Worm (Caenorhabditis elegans) whole organism, young adult: ENCODE measurements around the gene srg-3.

Experiments used
- B0019.2 ChIP-seq: fragments of 200-800 bp; sonication (Bioruptor generic); conservative IDR thresholded peaks from 2 replicates; pipeline ENCODE4 v1.3.6; 2022; ENCODE audit warnings: missing genetic modification reagents, missing genetic modification characterization, missing compliant biosample characterization
- B0035.1 ChIP-seq: sonication (generic microtip); optimal IDR thresholded peaks from 2 replicates; lab custom pipeline; 2016; ENCODE audit warnings: missing genetic modification characterization, mild to moderate bottlenecking, missing compliant biosample characterization, missing genotype, missing genetic modification reagents
- F22D6.2 ChIP-seq: sonication (generic microtip); optimal IDR thresholded peaks from 2 replicates; lab custom pipeline; 2016; ENCODE audit warnings: mild to moderate bottlenecking, missing genetic modification characterization, missing compliant biosample characterization
- F39B2.1 ChIP-seq: fragments of 200-800 bp; sonication (Bioruptor generic); IDR thresholded peaks from 2 replicates; pipeline ENCODE4 v1.3.6; 2022; ENCODE audit warnings: missing genetic modification reagents, missing genetic modification characterization, missing compliant biosample characterization
- T26A5.8 ChIP-seq: sonication (generic microtip); optimal IDR thresholded peaks from 2 replicates; lab custom pipeline; 2016; ENCODE audit warnings: missing genetic modification characterization, missing compliant biosample characterization
- Y53F4B.3 ChIP-seq: fragments of 200-800 bp; sonication (Bioruptor generic); IDR thresholded peaks from 2 replicates; pipeline ENCODE4 v1.3.6; 2022; ENCODE audit warnings: missing genetic modification reagents, missing genetic modification characterization, missing compliant biosample characterization
- Y53G8AR.9 ChIP-seq: fragments of 200-800 bp; sonication (Bioruptor generic); conservative IDR thresholded peaks from 2 replicates; pipeline ENCODE4 v1.3.6; 2022; ENCODE audit warnings: missing genetic modification reagents, missing genetic modification characterization, missing compliant biosample characterization
- ZK185.1 ChIP-seq: sonication (generic microtip); optimal IDR thresholded peaks from 2 replicates; lab custom pipeline; 2016; ENCODE audit warnings: mild to moderate bottlenecking, missing genetic modification characterization, missing compliant biosample characterization; ENCODE audit not compliant: poor library complexity, severe bottlenecking
- aptf-3 ChIP-seq: fragments of 200-800 bp; sonication (Bioruptor generic); IDR thresholded peaks from 2 replicates; pipeline ENCODE4 v1.3.6; 2022; ENCODE audit warnings: missing genetic modification characterization, missing compliant biosample characterization
- atf-7 ChIP-seq: sonication (generic microtip); optimal IDR thresholded peaks from 2 replicates; lab custom pipeline; 2017; ENCODE audit warnings: mild to moderate bottlenecking, missing genetic modification characterization, missing compliant biosample characterization
- athp-1 ChIP-seq: sonication (generic microtip); optimal IDR thresholded peaks from 2 replicates; lab custom pipeline; 2017; ENCODE audit warnings: mild to moderate bottlenecking, missing genetic modification characterization, missing compliant biosample characterization
- attf-6 ChIP-seq: fragments of 200-800 bp; sonication (Bioruptor generic); IDR thresholded peaks from 2 replicates; pipeline ENCODE4 v1.3.6; 2022; ENCODE audit warnings: missing genetic modification reagents, missing genetic modification characterization, missing compliant biosample characterization
- bed-1 ChIP-seq: fragments of 200-800 bp; sonication (Bioruptor generic); IDR thresholded peaks from 2 replicates; pipeline ENCODE4 v1.3.6; 2022; ENCODE audit warnings: missing genetic modification reagents, missing genetic modification characterization, missing compliant biosample characterization
- ccch-3 ChIP-seq: fragments of 200-800 bp; sonication (Bioruptor generic); optimal IDR thresholded peaks from 2 replicates; lab custom pipeline; 2018; ENCODE audit warnings: mild to moderate bottlenecking, missing genetic modification characterization, missing compliant biosample characterization
- ceh-100 ChIP-seq: fragments of 200-800 bp; sonication (Bioruptor generic); IDR thresholded peaks from 2 replicates; pipeline ENCODE4 v1.3.6; 2022; ENCODE audit warnings: missing genetic modification reagents, missing genetic modification characterization, missing compliant biosample characterization
- chd-7 ChIP-seq: sonication (generic microtip); optimal IDR thresholded peaks from 2 replicates; lab custom pipeline; 2016; ENCODE audit warnings: mild to moderate bottlenecking, missing genetic modification characterization, moderate library complexity, missing compliant biosample characterization
- die-1 ChIP-seq: sonication (generic microtip); optimal IDR thresholded peaks from 2 replicates; lab custom pipeline; 2016; ENCODE audit warnings: missing genotype, mild to moderate bottlenecking, missing genetic modification characterization, missing compliant biosample characterization
- dox-1 ChIP-seq: fragments of 200-800 bp; sonication (Bioruptor generic); IDR thresholded peaks from 2 replicates; pipeline ENCODE4 v1.3.6; 2022; ENCODE audit warnings: missing genetic modification reagents, missing genetic modification characterization, missing compliant biosample characterization
- egrh-3 ChIP-seq: fragments of 200-800 bp; sonication (Bioruptor generic); IDR thresholded peaks from 2 replicates; pipeline ENCODE4 v1.3.6; 2022; ENCODE audit warnings: missing genetic modification reagents, missing genetic modification characterization, missing compliant biosample characterization
- ets-4 ChIP-seq: fragments of 200-800 bp; sonication (Bioruptor generic); optimal IDR thresholded peaks from 2 replicates; lab custom pipeline; 2018; ENCODE audit warnings: mild to moderate bottlenecking, missing genetic modification characterization, missing compliant biosample characterization
- gei-17 ChIP-seq: fragments of 200-800 bp; sonication (Bioruptor generic); optimal IDR thresholded peaks from 2 replicates; lab custom pipeline; 2018; ENCODE audit warnings: mild to moderate bottlenecking, missing genetic modification characterization, missing compliant biosample characterization
- hlh-26 ChIP-seq: fragments of 200-800 bp; sonication (Bioruptor generic); conservative IDR thresholded peaks from 2 replicates; pipeline ENCODE4 v1.3.6; 2022; ENCODE audit warnings: missing genetic modification reagents, missing genetic modification characterization, missing compliant biosample characterization
- hmg-1.2 ChIP-seq: fragments of 200-800 bp; sonication (Bioruptor generic); IDR thresholded peaks from 2 replicates; pipeline ENCODE4 v1.3.6; 2022; ENCODE audit warnings: missing genetic modification reagents, missing genetic modification characterization, missing compliant biosample characterization
- hsf-1 ChIP-seq: fragments of 200-800 bp; sonication (Bioruptor generic); IDR thresholded peaks from 2 replicates; pipeline ENCODE4 v1.3.6; 2022; ENCODE audit warnings: missing genetic modification reagents, missing genetic modification characterization, missing compliant biosample characterization
- lag-1 ChIP-seq: fragments of 200-800 bp; sonication (Bioruptor generic); IDR thresholded peaks from 2 replicates; pipeline ENCODE4 v1.3.6; 2022; ENCODE audit warnings: missing genetic modification reagents, missing genetic modification characterization, missing compliant biosample characterization
- let-526 ChIP-seq: fragments of 200-800 bp; sonication (Bioruptor generic); IDR thresholded peaks from 2 replicates; pipeline ENCODE4 v1.3.6; 2022; ENCODE audit warnings: missing genetic modification reagents, missing genetic modification characterization, missing compliant biosample characterization
- lin-54 ChIP-seq: fragments of 200-800 bp; sonication (Bioruptor generic); optimal IDR thresholded peaks from 2 replicates; lab custom pipeline; 2018; ENCODE audit warnings: mild to moderate bottlenecking, missing genetic modification characterization, missing compliant biosample characterization
- madf-6 ChIP-seq: fragments of 200-800 bp; sonication (Bioruptor generic); IDR thresholded peaks from 2 replicates; pipeline ENCODE4 v1.3.6; 2022; ENCODE audit warnings: missing genetic modification reagents, missing genetic modification characterization, missing compliant biosample characterization
- mcd-1 ChIP-seq: fragments of 200-800 bp; sonication (Bioruptor generic); IDR thresholded peaks from 2 replicates; pipeline ENCODE4 v1.3.6; 2022; ENCODE audit warnings: missing genetic modification reagents, missing genetic modification characterization, missing compliant biosample characterization
- nhr-27 ChIP-seq: fragments of 200-800 bp; sonication (Bioruptor generic); optimal IDR thresholded peaks from 2 replicates; lab custom pipeline; 2018; ENCODE audit warnings: mild to moderate bottlenecking, missing genetic modification characterization, moderate library complexity, missing compliant biosample characterization
- nhr-80 ChIP-seq: sonication (generic microtip); optimal IDR thresholded peaks from 2 replicates; lab custom pipeline; 2016; ENCODE audit warnings: missing genetic modification characterization, missing compliant biosample characterization
- pha-4 ChIP-seq: fragments of 150-350 bp; sonication (generic microtip); optimal IDR thresholded peaks from 2 replicates; lab custom pipeline; 2014; ENCODE audit warnings: missing biosample characterization, missing genetic modification reagents, missing genetic modification characterization
- rcor-1 ChIP-seq: fragments of 200-800 bp; sonication (Bioruptor generic); IDR thresholded peaks from 2 replicates; pipeline ENCODE4 v1.3.6; 2022; ENCODE audit warnings: missing genetic modification reagents, missing genetic modification characterization, missing compliant biosample characterization
- rec-8 ChIP-seq, 2 experiments: sonication (generic microtip); optimal IDR thresholded peaks; 2 replicates each; lab custom pipeline; 2016; ENCODE audit warnings: mild to moderate bottlenecking in 2 of 2, missing genetic modification characterization in 2 of 2, missing genetic modification reagents in 2 of 2, missing genotype in 2 of 2, missing biosample characterization in 1 of 2, missing compliant biosample characterization in 1 of 2, moderate library complexity in 1 of 2
- repo-1 ChIP-seq: sonication (generic microtip); optimal IDR thresholded peaks from 2 replicates; lab custom pipeline; 2017; ENCODE audit warnings: mild to moderate bottlenecking, missing genetic modification characterization, missing compliant biosample characterization
- sea-2 ChIP-seq: fragments of 200-800 bp; sonication (Bioruptor generic); IDR thresholded peaks from 2 replicates; pipeline ENCODE4 v1.3.6; 2022; ENCODE audit warnings: missing genetic modification characterization, missing compliant biosample characterization
- snpc-3.4 ChIP-seq: sonication (generic microtip); optimal IDR thresholded peaks from 2 replicates; lab custom pipeline; 2017; ENCODE audit warnings: missing genetic modification characterization, mild to moderate bottlenecking, missing compliant biosample characterization, antibody characterized with exemption, moderate library complexity, missing genotype, missing genetic modification reagents
- snpc-4 ChIP-seq, 5 experiments: fragments of 150-350 bp in 1 of 5; sonication (generic microtip) in 4 of 5; optimal IDR thresholded peaks; 2 replicates each; lab custom pipeline; 2014 to 2018; ENCODE audit warnings: missing genetic modification characterization in 5 of 5, missing biosample characterization in 3 of 5, antibody characterized with exemption in 2 of 5, mild to moderate bottlenecking in 2 of 5, missing compliant biosample characterization in 2 of 5, missing genotype in 2 of 5, moderate library complexity in 2 of 5, missing genetic modification reagents in 1 of 5
- somi-1 ChIP-seq: fragments of 200-800 bp; sonication (Bioruptor generic); optimal IDR thresholded peaks from 2 replicates; lab custom pipeline; 2018; ENCODE audit warnings: mild to moderate bottlenecking, missing genetic modification characterization, missing compliant biosample characterization
- tbp1 ChIP-seq: fragments of 200-800 bp; sonication (Bioruptor generic); optimal IDR thresholded peaks from 2 replicates; lab custom pipeline; 2018; ENCODE audit warnings: mild to moderate bottlenecking, missing genetic modification characterization, missing compliant biosample characterization
- unc-62 ChIP-seq: fragments of 150-350 bp; optimal IDR thresholded peaks from 2 replicates; lab custom pipeline; 2014; ENCODE audit warnings: missing biosample characterization, missing genetic modification reagents, missing genetic modification characterization
- xnd-1 ChIP-seq: sonication (generic microtip); optimal IDR thresholded peaks from 2 replicates; lab custom pipeline; 2016; ENCODE audit warnings: missing genotype, missing genetic modification reagents, missing genetic modification characterization, missing compliant biosample characterization
- ztf-18 ChIP-seq: sonication (generic microtip); optimal IDR thresholded peaks from 2 replicates; lab custom pipeline; 2016; ENCODE audit warnings: missing genotype, mild to moderate bottlenecking, missing genetic modification characterization, missing compliant biosample characterization
- ztf-26 ChIP-seq: sonication (generic microtip); optimal IDR thresholded peaks from 2 replicates; lab custom pipeline; 2017; ENCODE audit warnings: missing genetic modification characterization, missing compliant biosample characterization
- ztf-3 ChIP-seq: fragments of 200-800 bp; sonication (Bioruptor generic); optimal IDR thresholded peaks from 2 replicates; lab custom pipeline; 2018; ENCODE audit warnings: mild to moderate bottlenecking, missing genetic modification characterization, missing compliant biosample characterization

The srg-3 gene

DNA sequence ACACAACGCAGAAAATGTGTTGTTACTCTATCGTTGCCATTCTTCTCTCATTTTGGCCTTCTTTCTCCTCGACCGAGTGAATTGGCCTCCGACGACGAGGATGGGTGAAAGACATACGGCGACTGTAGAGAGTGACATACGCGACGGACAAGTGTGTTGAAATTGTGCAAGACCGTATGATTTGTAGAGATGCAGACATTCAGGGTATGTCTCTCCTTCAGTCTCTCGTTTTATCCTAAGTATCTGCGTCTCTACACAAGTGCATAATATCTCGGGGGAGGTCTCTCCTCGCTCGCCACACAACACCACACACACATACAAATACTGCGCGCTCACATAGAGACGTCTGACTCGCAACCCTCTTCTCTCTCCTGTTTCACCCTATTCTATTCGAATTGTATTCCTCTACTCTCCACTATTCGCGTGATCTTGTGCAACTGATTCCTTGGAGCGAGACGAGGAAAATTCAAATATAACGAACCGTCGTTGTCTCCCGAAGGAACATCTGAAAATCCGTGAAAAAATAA lies 10.0 kb upstream of the srg-3 start, which contains the start of gene hmg-1.2 (continued):
- TF ChIP-seq ztf-3 (no peak), ztf-18 (tag; lab: Kevin White, UChicago) (peak; percentile 18), ZK185.1 (tag; lab: Kevin White, UChicago) (peak; percentile 76), ets-4 (GFP tag; lab: Kevin White, UChicago) (no peak), madf-6 (GFP tag; lab: Robert Waterston, UW) (peak; percentile 38; the same call in 1 of the 2 replicates), xnd-1 (tag; lab: Kevin White, UChicago) (no peak), somi-1 (GFP tag; lab: Kevin White, UChicago) (peak; percentile 47), gei-17 (GFP tag; lab: Kevin White, UChicago) (peak; percentile 67), ztf-26 (tag; lab: Kevin White, UChicago) (peak; percentile 69), sea-2 (GFP tag; lab: Robert Waterston, UW) (no peak), attf-6 (GFP tag; lab: Robert Waterston, UW) (no peak), snpc-4 (GFP tag; optimal IDR thresholded peaks at IDR 0.05; lab: Kevin White, UChicago) (peak; percentile 11), snpc-4 (tag; optimal IDR thresholded peaks at IDR 0.05; lab: Kevin White, UChicago) (peak in 3 of 4 experiments; percentile 60 to 75 (median 73)), bed-1 (GFP tag; lab: Robert Waterston, UW) (no peak), hlh-26 (GFP tag; lab: Robert Waterston, UW) (no peak), athp-1 (tag; lab: Kevin White, UChicago) (peak; percentile 50), pha-4 (peak; percentile 25), F39B2.1 (no peak), Y53G8AR.9 (GFP tag; lab: Robert Waterston, UW) (no peak), mcd-1 (GFP tag; lab: Robert Waterston, UW) (peak; percentile 57), egrh-3 (GFP tag; lab: Robert Waterston, UW) (0 out of 2 replicates have a peak, but pooled peaks have one; percentile 32), unc-62 (GFP tag; lab: Kevin White, UChicago) (peak; percentile 83), B0035.1 (tag; lab: Kevin White, UChicago) (no peak), ccch-3 (no peak), hmg-1.2 (GFP tag; lab: Robert Waterston, UW) (peak; percentile 99), snpc-3.4 (tag; lab: Kevin White, UChicago) (peak; percentile 23), nhr-80 (tag; lab: Kevin White, UChicago) (peak; percentile 74), rcor-1 (GFP tag; lab: Robert Waterston, UW) (peak; percentile 47; the same call in 1 of the 2 replicates), repo-1 (tag; lab: Kevin White, UChicago) (peak; percentile 73), Y53F4B.3 (GFP tag; lab: Robert Waterston, UW) (no peak), let-526 (no peak), tbp1 (peak; percentile 36), atf-7 (tag; lab: Kevin White, UChicago) (peak; percentile 67)
- TF ChIP-seq, all 124 proteins: peak for 42

DNA sequence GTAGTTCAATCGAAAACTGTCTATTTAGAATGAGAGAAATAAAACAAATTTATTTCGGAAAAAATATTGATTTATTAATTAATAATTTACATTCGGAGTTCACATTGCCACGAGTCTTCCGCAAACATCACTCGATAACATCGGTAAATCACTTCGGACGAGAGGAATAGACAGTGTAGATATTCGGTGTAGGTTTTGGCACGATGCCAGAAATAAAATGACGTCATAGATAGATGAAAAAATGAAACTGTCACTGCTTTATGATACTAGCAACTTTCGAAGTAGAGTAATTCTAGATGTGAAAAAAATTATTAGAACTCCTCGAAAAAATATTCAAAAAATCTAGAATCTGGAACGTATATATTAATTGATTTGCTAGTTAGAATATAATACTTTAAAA lies 9.3 kb upstream of the srg-3 start:
- TF ChIP-seq atf-7 (tag; lab: Kevin White, UChicago): peak; percentile 3
- peak; percentile 20; the same call in 1 of the 2 replicates for TF ChIP-seq hmg-1.2 (GFP tag; lab: Robert Waterston, UW)
- TF ChIP-seq rec-8 (tag; optimal IDR thresholded peaks at IDR 0.05; lab: Kevin White, UChicago): no peak

DNA sequence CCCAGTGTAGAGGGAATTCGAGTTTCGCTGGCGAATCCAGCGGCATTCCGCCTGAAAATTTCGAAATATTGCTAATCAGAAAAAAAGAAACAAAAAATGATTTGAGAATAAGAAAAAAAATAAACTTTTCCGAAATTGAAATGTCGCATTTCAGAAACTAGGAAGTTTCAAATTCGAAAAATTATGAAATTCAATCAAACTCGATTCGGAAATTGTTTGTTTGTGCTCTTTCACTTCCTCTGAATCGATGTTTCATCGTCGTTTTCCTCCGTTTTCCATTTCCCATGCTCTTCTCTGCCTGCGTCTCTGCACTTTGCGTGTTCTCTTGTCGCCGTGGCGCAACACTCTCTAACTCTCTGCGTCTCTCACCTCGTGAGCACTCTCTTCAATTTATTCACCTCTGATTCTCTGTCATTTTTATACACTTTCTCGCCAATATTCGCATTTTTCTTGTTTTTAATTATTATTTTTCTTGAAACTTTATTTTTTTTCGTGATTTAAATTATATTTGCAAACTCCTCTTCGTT lies 8.2 kb upstream of the srg-3 start, which contains the start of gene C18F10.7:
Gene C18F10.7, minus strand, starts transcription at position 51 of the 527 bp plus-strand sequence.
- TF ChIP-seq aptf-3 (no peak), chd-7 (tag; lab: Kevin White, UChicago) (no peak), snpc-3.4 (tag; lab: Kevin White, UChicago) (peak; percentile 70), nhr-27 (tag; lab: Kevin White, UChicago) (no peak), lag-1 (GFP tag; lab: Robert Waterston, UW) (no peak), hsf-1 (peak; percentile 62), ceh-100 (no peak), F22D6.2 (tag; lab: Kevin White, UChicago) (no peak), dox-1 (GFP tag; lab: Robert Waterston, UW) (peak; percentile 82), sea-2 (GFP tag; lab: Robert Waterston, UW) (no peak), nhr-80 (tag; lab: Kevin White, UChicago) (peak; percentile 8), T26A5.8 (tag; lab: Kevin White, UChicago) (no peak), die-1 (tag; lab: Kevin White, UChicago) (no peak), B0019.2 (GFP tag; lab: Robert Waterston, UW) (no peak), lin-54 (GFP tag; lab: Kevin White, UChicago) (peak; percentile 60)
